Fruit fly (Drosophila melanogaster) whole organism, embryonic: ENCODE measurements around the gene CG43672.

ENCODE experiments used
- CG18011 ChIP-seq: fragments of 200-800 bp; sonication (Bioruptor generic); optimal IDR thresholded peaks from 2 replicates; lab custom pipeline; 2017; ENCODE audit warnings: missing biosample characterization, missing genetic modification characterization, mild to moderate bottlenecking, moderate library complexity, missing genotype
- Gug ChIP-seq: fragments of 200-800 bp; sonication (Bioruptor generic); IDR thresholded peaks from 4 replicates; pipeline ENCODE4 v1.3.6; 2022; ENCODE audit warnings: missing biosample characterization, missing genetic modification characterization
- abd-A ChIP-seq: fragments of 200-800 bp; sonication (Bioruptor generic); optimal IDR thresholded peaks from 3 replicates; lab custom pipeline; 2019; ENCODE audit warnings: missing biosample characterization, mild to moderate bottlenecking, missing genetic modification characterization, moderate library complexity
- pnt ChIP-seq: fragments of 200-800 bp; sonication (Bioruptor generic); optimal IDR thresholded peaks from 3 replicates; lab custom pipeline; 2016; ENCODE audit warnings: missing biosample characterization, missing genetic modification characterization
- rib ChIP-seq: fragments of 200-800 bp; sonication (Bioruptor generic); IDR thresholded peaks from 2 replicates; pipeline ENCODE4 v1.3.6; 2022; ENCODE audit warnings: missing biosample characterization, missing genetic modification characterization
- sima ChIP-seq: fragments of 200-800 bp; sonication (Bioruptor generic); optimal IDR thresholded peaks from 2 replicates; lab custom pipeline; 2016; ENCODE audit warnings: missing biosample characterization, missing genetic modification characterization

DNA sequence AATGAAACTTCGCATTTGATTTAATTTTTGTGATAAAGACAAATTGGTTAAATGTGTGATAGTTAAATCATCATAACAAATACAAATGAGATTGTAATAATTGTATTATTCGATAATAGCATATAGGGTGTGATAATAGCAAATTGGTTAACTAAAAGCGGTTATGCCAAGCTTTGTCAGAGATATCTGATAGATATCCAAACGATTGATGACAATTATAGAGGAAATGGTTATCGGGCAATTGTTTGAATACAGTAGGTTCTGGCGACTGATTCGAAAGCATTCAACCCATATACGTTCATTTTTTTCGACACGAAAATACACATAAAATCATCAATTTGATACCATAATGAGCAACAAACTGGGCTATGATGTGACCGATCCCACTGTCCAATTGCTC lies 36.5 kb downstream of the CG43672 start, which contains the start of gene CG8509:
- TF ChIP-seq pnt (no peak), CG18011 (GFP tag; lab: Kevin White, UChicago) (no peak), abd-A (tag; lab: Kevin White, UChicago) (no peak), Gug (GFP tag; lab: Robert Waterston, UW) (no peak), rib (no peak), sima (GFP tag; lab: Kevin White, UChicago) (no peak)
